Worm (Caenorhabditis elegans): ENCODE results near the gene hsp-75.

hsp-75 gene

DNA sequence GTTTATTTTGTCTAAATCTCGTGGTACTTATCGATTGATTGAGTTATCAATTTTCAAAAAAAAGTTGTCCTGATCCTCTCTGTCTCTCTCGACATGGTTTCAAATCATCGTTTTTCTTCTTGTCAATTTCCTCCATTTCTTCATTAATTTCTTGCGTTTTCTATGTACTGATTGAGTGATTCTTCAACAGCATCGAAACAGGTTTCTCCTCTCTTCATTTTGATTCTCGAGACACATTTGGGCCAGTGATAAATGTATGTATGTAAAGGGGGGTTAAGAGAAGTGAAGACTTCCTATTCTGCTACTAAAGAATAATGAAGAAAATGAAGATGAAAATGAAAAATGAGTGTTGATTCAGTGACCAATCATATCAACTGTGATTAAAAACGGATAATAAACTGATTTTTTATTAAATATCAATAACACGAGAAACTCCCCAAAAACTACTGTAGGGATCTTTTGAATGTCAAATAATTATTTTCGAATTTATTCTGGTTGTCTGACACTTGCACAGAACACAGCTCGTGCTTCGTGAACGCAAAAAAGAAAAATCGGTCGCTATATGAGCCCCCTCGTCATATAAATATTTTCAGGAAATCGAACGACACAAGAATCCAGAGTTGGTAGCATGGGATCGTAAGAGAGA is 23.3 kb downstream of the hsp-75 start:
- TF ChIP-seq elt-4 (tag; optimal IDR thresholded peaks at IDR 0.05) = no peak
- TF ChIP-seq eyg-1 (tag; optimal IDR thresholded peaks at IDR 0.05) = no peak
- TF ChIP-seq dmd-4 (tag; optimal IDR thresholded peaks at IDR 0.05; ENCODE audit: borderline replicate concordance) = no peak
- TF ChIP-seq ceh-24 (tag; optimal IDR thresholded peaks at IDR 0.05) = no peak
- TF ChIP-seq pag-3 (tag; optimal IDR thresholded peaks at IDR 0.05; ENCODE audit: borderline replicate concordance) = no peak
- TF ChIP-seq dve-1 (tag; optimal IDR thresholded peaks at IDR 0.05) = no peak
- TF ChIP-seq ceh-2 (tag; optimal IDR thresholded peaks at IDR 0.05) = no peak
- no peak for TF ChIP-seq odd-2 (tag; optimal IDR thresholded peaks at IDR 0.05)
- no peak for TF ChIP-seq Y22D7AL.16 (tag; optimal IDR thresholded peaks at IDR 0.05)
- no peak for TF ChIP-seq T23F11.4 (GFP tag; optimal IDR thresholded peaks at IDR 0.05)
- no peak for TF ChIP-seq K02D7.2 (tag; optimal IDR thresholded peaks at IDR 0.05)
- TF ChIP-seq pha-2 (tag; optimal IDR thresholded peaks at IDR 0.05) = no peak
- TF ChIP-seq ceh-48 (tag; optimal IDR thresholded peaks at IDR 0.05) = no peak
- TF ChIP-seq unc-42 (tag; optimal IDR thresholded peaks at IDR 0.05) = no peak
- TF ChIP-seq ceh-19 (GFP tag; optimal IDR thresholded peaks at IDR 0.05) = no peak
- no peak for TF ChIP-seq unc-3 (GFP tag; conservative IDR thresholded peaks at IDR 0.05)
- TF ChIP-seq unc-3 (tag; optimal IDR thresholded peaks at IDR 0.05) = no peak
- no peak for TF ChIP-seq ets-4 (tag; optimal IDR thresholded peaks at IDR 0.05)
- TF ChIP-seq pat-9 (tag; optimal IDR thresholded peaks at IDR 0.05) = no peak

DNA sequence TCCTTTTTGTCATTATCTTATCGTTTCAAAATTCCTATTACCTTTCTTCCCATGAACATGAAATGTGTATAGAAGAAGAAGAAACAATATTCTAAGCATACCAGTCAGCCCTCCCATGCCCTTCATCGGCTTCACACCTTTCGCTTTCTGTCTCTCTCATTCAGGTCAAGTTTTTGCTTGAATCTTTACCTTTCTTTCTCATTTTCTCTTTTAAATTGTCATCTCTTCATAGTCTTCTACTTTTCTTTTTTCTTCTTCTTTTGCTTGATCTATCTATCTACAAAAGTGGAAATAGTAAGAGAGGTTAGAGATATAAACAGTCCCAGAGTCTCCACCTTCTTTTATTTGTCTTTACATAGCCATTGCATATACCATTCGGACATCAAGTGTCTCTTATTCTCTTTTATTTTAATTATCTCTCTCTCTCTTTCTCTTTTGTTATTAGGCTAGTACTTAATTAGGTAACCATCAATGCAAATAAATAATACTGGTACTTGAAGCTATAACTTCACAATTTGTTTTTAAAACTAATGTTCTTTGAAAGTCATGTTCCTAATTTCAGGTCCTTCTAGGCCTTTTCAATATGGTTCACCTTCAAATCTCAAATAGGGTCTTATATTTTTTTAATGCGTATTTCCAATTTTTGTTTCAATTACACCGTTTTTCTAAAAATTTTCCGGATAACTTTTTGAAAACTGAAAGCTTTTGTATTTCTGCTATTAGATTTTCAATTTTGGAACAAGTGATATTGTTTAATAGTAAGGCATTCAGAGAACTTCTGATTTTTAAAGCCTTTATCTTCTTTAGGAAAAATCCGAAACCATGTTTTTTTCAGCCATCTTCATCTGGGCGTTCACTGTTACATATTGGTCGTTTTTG is 24.9 kb downstream of the hsp-75 start, which contains the start of gene dpy-31:
dpy-31 (plus strand) TSS at position 829 of the 879 bp plus-strand sequence.
- TF ChIP-seq nfya-1 (tag; optimal IDR thresholded peaks at IDR 0.05) (no peak), F13H6.1 (tag; optimal IDR thresholded peaks at IDR 0.05) (no peak)

DNA sequence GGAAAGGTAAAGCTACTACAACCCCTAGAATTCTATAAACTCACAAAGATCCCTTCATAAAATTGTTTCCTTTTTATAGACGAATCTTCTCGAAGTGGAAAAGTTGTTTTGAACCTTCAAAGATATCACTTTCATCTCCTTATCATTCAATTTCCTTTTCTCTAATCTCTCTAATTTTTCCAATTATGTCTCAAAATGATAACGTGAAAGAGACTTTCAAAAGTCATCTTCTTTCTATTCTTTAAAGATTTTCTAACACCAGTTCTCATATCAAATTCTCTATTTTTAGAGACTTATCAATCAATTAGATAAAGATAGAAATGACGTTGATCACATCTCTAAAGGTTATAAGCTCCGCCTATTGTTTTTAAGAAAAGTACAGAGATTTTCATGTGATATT is 27.0 kb downstream of the hsp-75 start:
- no peak for TF ChIP-seq F13H6.1 (tag; optimal IDR thresholded peaks at IDR 0.05)
- TF ChIP-seq pqm-1 (tag; optimal IDR thresholded peaks at IDR 0.05) = no peak
- TF ChIP-seq hlh-13 (GFP tag; optimal IDR thresholded peaks at IDR 0.05) = no peak
- no peak for TF ChIP-seq tbx-2 (tag; optimal IDR thresholded peaks at IDR 0.05)
- no peak for TF ChIP-seq ceh-48 (tag; optimal IDR thresholded peaks at IDR 0.05)
- no peak for TF ChIP-seq pros-1 (tag; optimal IDR thresholded peaks at IDR 0.05)
- TF ChIP-seq pat-9 (tag; optimal IDR thresholded peaks at IDR 0.05) = no peak
- no peak for TF ChIP-seq hlh-15 (tag; optimal IDR thresholded peaks at IDR 0.05)
- no peak for TF ChIP-seq unc-55 (GFP tag; optimal IDR thresholded peaks at IDR 0.05)
- TF ChIP-seq elt-2 (tag; optimal IDR thresholded peaks at IDR 0.05) = no peak
- no peak for TF ChIP-seq che-1 (tag; optimal IDR thresholded peaks at IDR 0.05)

DNA sequence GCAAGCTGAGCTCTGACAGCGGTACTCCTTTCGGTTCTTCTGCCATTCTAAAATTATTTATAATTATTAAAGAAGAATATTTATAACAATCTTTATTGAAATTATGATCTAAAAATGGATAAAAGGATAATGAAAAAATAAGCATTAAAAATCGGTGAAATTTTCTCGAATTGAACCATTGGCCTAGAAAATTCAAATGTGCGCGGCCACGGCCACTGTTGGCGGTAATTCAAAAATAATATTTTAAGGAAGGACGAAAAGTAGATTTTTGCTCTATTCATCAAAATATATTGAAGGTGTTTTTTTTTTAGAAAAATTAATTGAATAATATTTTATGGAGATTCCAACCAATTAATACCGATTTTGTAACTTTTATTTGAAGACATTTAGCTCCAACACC is 27.7 kb downstream of the hsp-75 start, which contains the start of gene pfd-5:
pfd-5 (minus strand) TSS at position 47 of the 400 bp plus-strand sequence.
- TF ChIP-seq eyg-1 (tag; optimal IDR thresholded peaks at IDR 0.05) (peak; percentile 29), hlh-15 (tag; optimal IDR thresholded peaks at IDR 0.05) (peak; percentile 11), pha-2 (tag; optimal IDR thresholded peaks at IDR 0.05) (peak; percentile 34), ceh-9 (tag; optimal IDR thresholded peaks at IDR 0.05) (no peak), C38D4.7 (GFP tag; optimal IDR thresholded peaks at IDR 0.05) (no peak), hlh-8 (tag; optimal IDR thresholded peaks at IDR 0.05) (peak; percentile 94), pqm-1 (tag; optimal IDR thresholded peaks at IDR 0.05) (peak; percentile 58), ref-2 (tag; optimal IDR thresholded peaks at IDR 0.05) (peak; percentile 84), lin-11 (tag; optimal IDR thresholded peaks at IDR 0.05) (no peak), fkh-10 (GFP tag; optimal IDR thresholded peaks at IDR 0.05) (no peak), sdc-2 (tag; optimal IDR thresholded peaks at IDR 0.05) (peak; percentile 21), odd-2 (tag; optimal IDR thresholded peaks at IDR 0.05) (no peak), ama-1 (optimal IDR thresholded peaks at IDR 0.05) (no peak), pha-4 (tag; optimal IDR thresholded peaks at IDR 0.05) (no peak), ets-4 (tag; optimal IDR thresholded peaks at IDR 0.05) (peak; percentile 90), npax-4 (tag; optimal IDR thresholded peaks at IDR 0.05) (no peak), che-1 (tag; optimal IDR thresholded peaks at IDR 0.05) (peak; percentile 5), ceh-31 (tag; optimal IDR thresholded peaks at IDR 0.05) (peak; percentile 91), pros-1 (tag; optimal IDR thresholded peaks at IDR 0.05) (no peak), pat-9 (tag; optimal IDR thresholded peaks at IDR 0.05) (no peak), pag-3 (tag; optimal IDR thresholded peaks at IDR 0.05; ENCODE audit: borderline replicate concordance) (no peak), ztf-16 (tag; optimal IDR thresholded peaks at IDR 0.05) (peak; percentile 43), nhr-11 (tag; optimal IDR thresholded peaks at IDR 0.05) (no peak), elt-2 (tag; optimal IDR thresholded peaks at IDR 0.05) (peak; percentile 69), syd-9 (tag; optimal IDR thresholded peaks at IDR 0.05) (no peak), nhr-232 (tag; optimal IDR thresholded peaks at IDR 0.05) (no peak), unc-55 (GFP tag; optimal IDR thresholded peaks at IDR 0.05) (no peak)

All from whole organism, late embryonic.